Fruit fly (Drosophila melanogaster) whole organism, wandering third instar larva: ENCODE measurements around the gene MED11.

Experiments used
- Abd-B ChIP-seq: fragments of >200 bp; optimal IDR thresholded peaks from 2 replicates; lab custom pipeline; 2017; ENCODE audit warnings: missing biosample characterization, missing genetic modification characterization
- CG32264 ChIP-seq: fragments of 200-800 bp; sonication (Bioruptor generic); optimal IDR thresholded peaks from 2 replicates; lab custom pipeline; 2016; ENCODE audit warnings: missing biosample characterization, missing genetic modification characterization
- CG9705 ChIP-seq: fragments of 200-800 bp; sonication (Bioruptor generic); optimal IDR thresholded peaks from 2 replicates; lab custom pipeline; 2018; ENCODE audit warnings: missing biosample characterization, mild to moderate bottlenecking, missing genetic modification characterization
- CrebA ChIP-seq: fragments of 200-800 bp; sonication (Bioruptor generic); optimal IDR thresholded peaks from 2 replicates; lab custom pipeline; 2016; ENCODE audit warnings: missing biosample characterization, mild to moderate bottlenecking, missing genetic modification characterization, borderline replicate concordance
- Dfd ChIP-seq: fragments of >200 bp; optimal IDR thresholded peaks from 2 replicates; lab custom pipeline; 2017; ENCODE audit warnings: missing biosample characterization, missing genetic modification characterization
- Dif ChIP-seq: fragments of 200-275, 200-300 bp; sonication (Bioruptor generic); optimal IDR thresholded peaks from 2 replicates; lab custom pipeline; 2018; ENCODE audit warnings: missing biosample characterization, missing genetic modification characterization; ENCODE audit not compliant: partially characterized antibody
- GATAd ChIP-seq: sonication (Bioruptor generic); optimal IDR thresholded peaks from 2 replicates; lab custom pipeline; 2016; ENCODE audit warnings: missing biosample characterization, missing genetic modification characterization
- HLH106 ChIP-seq: fragments of 200-800 bp; optimal IDR thresholded peaks from 3 replicates; lab custom pipeline; 2019; ENCODE audit warnings: missing biosample characterization, mild to moderate bottlenecking, missing genetic modification characterization, moderate library complexity
- Hnf4 ChIP-seq: fragments of 200-800 bp; sonication (Bioruptor generic); optimal IDR thresholded peaks from 2 replicates; lab custom pipeline; 2016; ENCODE audit warnings: missing biosample characterization, mild to moderate bottlenecking, missing genetic modification characterization
- Hr78 ChIP-seq: fragments of >200 bp; optimal IDR thresholded peaks from 2 replicates; lab custom pipeline; 2017; ENCODE audit warnings: missing biosample characterization, missing genetic modification characterization
- Hr83 ChIP-seq: fragments of 200-300 bp; sonication (Bioruptor generic); optimal IDR thresholded peaks from 2 replicates; lab custom pipeline; 2016; ENCODE audit warnings: missing biosample characterization, mild to moderate bottlenecking, missing genetic modification characterization, moderate library complexity; ENCODE audit not compliant: poor library complexity, severe bottlenecking
- Jra ChIP-seq: sonication (Bioruptor generic); optimal IDR thresholded peaks from 2 replicates; lab custom pipeline; 2016; ENCODE audit warnings: missing biosample characterization, missing genetic modification characterization
- Mio ChIP-seq: sonication (Bioruptor generic); optimal IDR thresholded peaks from 2 replicates; lab custom pipeline; 2016; ENCODE audit warnings: missing biosample characterization, missing genetic modification characterization
- Myc ChIP-seq: fragments of >200 bp; optimal IDR thresholded peaks from 2 replicates; lab custom pipeline; 2017
- N ChIP-seq: fragments of >200 bp; optimal IDR thresholded peaks from 2 replicates; lab custom pipeline; 2018; ENCODE audit warnings: missing biosample characterization, missing external identifiers, missing genetic modification characterization
- OdsH ChIP-seq: fragments of 200-800 bp; sonication (Bioruptor generic); optimal IDR thresholded peaks from 2 replicates; lab custom pipeline; 2016; ENCODE audit warnings: missing biosample characterization, mild to moderate bottlenecking, missing genetic modification characterization
- Rel ChIP-seq, 2 experiments: fragments of 200-800 bp; sonication (Bioruptor generic) in 1 of 2; optimal IDR thresholded peaks; 2 replicates in 1 of 2; 3 replicates in 1 of 2; lab custom pipeline; 2016 to 2019; ENCODE audit warnings: mild to moderate bottlenecking in 2 of 2, missing biosample characterization in 2 of 2, missing genetic modification characterization in 2 of 2, moderate library complexity in 1 of 2
- Sp1 ChIP-seq: fragments of 200-800 bp; sonication (Bioruptor generic); optimal IDR thresholded peaks from 3 replicates; lab custom pipeline; 2019; ENCODE audit warnings: missing biosample characterization, mild to moderate bottlenecking, missing genetic modification characterization, moderate library complexity
- Vsx2 ChIP-seq: fragments of 200-300, 225-300 bp; sonication (Bioruptor generic); optimal IDR thresholded peaks from 2 replicates; lab custom pipeline; 2018; ENCODE audit warnings: missing biosample characterization, missing genetic modification characterization; ENCODE audit not compliant: partially characterized antibody
- br ChIP-seq: fragments of 200-800 bp; sonication (Bioruptor generic); optimal IDR thresholded peaks from 2 replicates; lab custom pipeline; 2016; ENCODE audit warnings: missing biosample characterization, missing genetic modification characterization
- brk ChIP-seq: fragments of 200-800 bp; sonication (Bioruptor generic); optimal IDR thresholded peaks from 2 replicates; lab custom pipeline; 2016; ENCODE audit warnings: missing biosample characterization, mild to moderate bottlenecking, missing genetic modification characterization
- dl ChIP-seq, 2 experiments: fragments of 175-275, 200-275 bp in 1 of 2; fragments of 200-275 bp in 1 of 2; sonication (Bioruptor generic); optimal IDR thresholded peaks; lab custom pipeline; 2018; ENCODE audit warnings: mild to moderate bottlenecking in 2 of 2, missing biosample characterization in 2 of 2, missing genetic modification characterization in 2 of 2, moderate library complexity in 2 of 2; ENCODE audit not compliant: partially characterized antibody in 2 of 2, insufficient read depth in 1 of 2
- dmrt93B ChIP-seq: fragments of 200-800 bp; sonication (Bioruptor generic); optimal IDR thresholded peaks from 2 replicates; lab custom pipeline; 2018; ENCODE audit warnings: missing biosample characterization, mild to moderate bottlenecking, missing genetic modification characterization
- dsf ChIP-seq: sonication (Bioruptor generic); optimal IDR thresholded peaks from 2 replicates; lab custom pipeline; 2016; ENCODE audit warnings: missing biosample characterization, missing genetic modification characterization, borderline replicate concordance
- ey ChIP-seq: fragments of 200-800 bp; sonication (Bioruptor generic); optimal IDR thresholded peaks from 2 replicates; lab custom pipeline; 2016; ENCODE audit warnings: missing biosample characterization, missing genetic modification characterization
- foxo ChIP-seq, 2 experiments: fragments of 200-800 bp; sonication (Bioruptor generic); optimal IDR thresholded peaks; 2 replicates in 1 of 2; 3 replicates in 1 of 2; lab custom pipeline; 2016 to 2017; ENCODE audit warnings: missing biosample characterization in 2 of 2, missing genetic modification characterization in 2 of 2
- fru ChIP-seq: fragments of 200-800 bp; sonication (Bioruptor generic); optimal IDR thresholded peaks from 3 replicates; lab custom pipeline; 2016; ENCODE audit warnings: missing biosample characterization, mild to moderate bottlenecking, missing genetic modification characterization
- h ChIP-seq: fragments of 200-800 bp; sonication (Bioruptor generic); optimal IDR thresholded peaks from 3 replicates; lab custom pipeline; 2016; ENCODE audit warnings: missing biosample characterization, mild to moderate bottlenecking, missing genetic modification characterization
- jim ChIP-seq: fragments of 175-275, 200-325 bp; sonication (Bioruptor generic); optimal IDR thresholded peaks from 2 replicates; lab custom pipeline; 2016; ENCODE audit warnings: missing biosample characterization, mild to moderate bottlenecking, missing genetic modification characterization
- lola ChIP-seq: fragments of >200 bp; optimal IDR thresholded peaks from 2 replicates; lab custom pipeline; 2017; ENCODE audit warnings: missing biosample characterization, missing genetic modification characterization
- pan ChIP-seq: fragments of >200 bp; optimal IDR thresholded peaks from 2 replicates; lab custom pipeline; 2017
- psq ChIP-seq: fragments of 200-800 bp; sonication (Bioruptor generic); optimal IDR thresholded peaks from 3 replicates; lab custom pipeline; 2017; ENCODE audit warnings: missing biosample characterization, mild to moderate bottlenecking, missing genetic modification characterization, moderate library complexity
- rgr ChIP-seq: fragments of 200-800 bp; sonication (Bioruptor generic); optimal IDR thresholded peaks from 3 replicates; lab custom pipeline; 2016; ENCODE audit warnings: missing biosample characterization, mild to moderate bottlenecking, missing genetic modification characterization
- sage ChIP-seq: fragments of 200-800 bp; sonication (Bioruptor generic); optimal IDR thresholded peaks from 2 replicates; lab custom pipeline; 2016; ENCODE audit warnings: missing biosample characterization, mild to moderate bottlenecking, missing genetic modification characterization
- sv ChIP-seq: fragments of 200-800 bp; sonication (Bioruptor generic); optimal IDR thresholded peaks from 3 replicates; lab custom pipeline; 2016; ENCODE audit warnings: missing biosample characterization, missing genetic modification characterization
- tai ChIP-seq: sonication (Bioruptor generic); optimal IDR thresholded peaks from 2 replicates; lab custom pipeline; 2016; ENCODE audit warnings: missing biosample characterization, missing genetic modification characterization
- usp ChIP-seq: fragments of >200 bp; optimal IDR thresholded peaks from 2 replicates; lab custom pipeline; 2017; ENCODE audit warnings: missing biosample characterization, missing genetic modification characterization
- woc ChIP-seq: sonication (Bioruptor generic); optimal IDR thresholded peaks from 2 replicates; lab custom pipeline; 2016; ENCODE audit warnings: missing biosample characterization, mild to moderate bottlenecking, missing genetic modification characterization

The MED11 gene

DNA sequence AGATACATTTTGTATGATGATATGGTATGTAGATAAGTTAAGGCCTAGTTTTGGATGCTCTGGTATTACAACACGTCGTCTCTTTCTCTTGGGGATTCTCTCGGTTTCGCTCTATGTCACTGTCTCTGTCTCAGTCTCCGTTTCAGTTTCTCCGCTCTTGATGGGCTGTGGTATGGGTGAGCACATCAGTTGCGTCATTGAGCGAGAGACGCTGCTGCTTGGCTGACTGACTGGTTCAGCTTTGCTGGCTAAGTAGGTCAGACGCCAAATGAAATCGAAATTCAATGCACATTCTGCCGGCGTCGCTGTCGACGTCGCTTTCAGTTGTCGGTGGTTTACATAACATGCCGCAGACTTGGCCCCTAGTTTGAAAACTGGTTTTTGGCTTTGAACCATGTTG, 8.2 kb downstream of the MED11 start:
- peak; percentile 52 for TF ChIP-seq Dif (GFP tag; lab: Kevin White, UChicago)
- no peak for TF ChIP-seq psq (GFP tag; lab: Kevin White, UChicago)

dm6 chr3L:18756293-18756887, 10.7 kb downstream of the MED11 start:
- TF ChIP-seq Hr78 (GFP tag; lab: Kevin White, UChicago) (no peak), Dif (GFP tag; lab: Kevin White, UChicago) (no peak), HLH106 (tag; lab: Kevin White, UChicago) (peak; percentile 69), Mio (GFP tag; lab: Kevin White, UChicago) (no peak), sv (GFP tag; lab: Kevin White, UChicago) (no peak), brk (GFP tag; lab: Kevin White, UChicago) (peak; percentile 61), Rel (GFP tag; optimal IDR thresholded peaks at IDR 0.05; lab: Kevin White, UChicago) (no peak), Rel (tag; optimal IDR thresholded peaks at IDR 0.05; lab: Kevin White, UChicago) (no peak), tai (GFP tag; lab: Kevin White, UChicago) (peak; percentile 50), fru (GFP tag; lab: Kevin White, UChicago) (peak; percentile 43), Hr83 (GFP tag; lab: Kevin White, UChicago) (no peak), Abd-B (no peak), CrebA (GFP tag; lab: Kevin White, UChicago) (no peak), dmrt93B (no peak), Myc (lab: Kevin White, UChicago) (no peak), woc (GFP tag; lab: Kevin White, UChicago) (no peak), Hnf4 (GFP tag; lab: Kevin White, UChicago) (peak; percentile 39), ey (peak; percentile 63), CG32264 (GFP tag; lab: Kevin White, UChicago) (no peak), jim (GFP tag; lab: Kevin White, UChicago) (no peak), dl (GFP tag; optimal IDR thresholded peaks at IDR 0.05; lab: Kevin White, UChicago; ENCODE audit: insufficient read depth in 1 of 2, partially characterized antibody in 2 of 2) (no peak), usp (no peak), GATAd (GFP tag; lab: Kevin White, UChicago) (no peak), lola (no peak), psq (GFP tag; lab: Kevin White, UChicago) (peak; percentile 61), dsf (GFP tag; lab: Kevin White, UChicago) (no peak), br (GFP tag; lab: Kevin White, UChicago) (peak; percentile 23), Vsx2 (no peak), N (no peak), h (GFP tag; lab: Kevin White, UChicago) (peak; percentile 73), pan (lab: Kevin White, UChicago) (no peak), foxo (GFP tag; optimal IDR thresholded peaks at IDR 0.05; lab: Kevin White, UChicago) (peak in 1 of 2 experiments; percentile 46), Jra (GFP tag; lab: Kevin White, UChicago) (no peak), sage (no peak), Dfd (no peak), OdsH (peak; percentile 57), CG9705 (GFP tag; lab: Kevin White, UChicago) (peak; percentile 7), Sp1 (GFP tag; lab: Kevin White, UChicago) (peak; percentile 64), rgr (GFP tag; lab: Kevin White, UChicago) (peak; percentile 67)
